In the genomic region with DNA sequence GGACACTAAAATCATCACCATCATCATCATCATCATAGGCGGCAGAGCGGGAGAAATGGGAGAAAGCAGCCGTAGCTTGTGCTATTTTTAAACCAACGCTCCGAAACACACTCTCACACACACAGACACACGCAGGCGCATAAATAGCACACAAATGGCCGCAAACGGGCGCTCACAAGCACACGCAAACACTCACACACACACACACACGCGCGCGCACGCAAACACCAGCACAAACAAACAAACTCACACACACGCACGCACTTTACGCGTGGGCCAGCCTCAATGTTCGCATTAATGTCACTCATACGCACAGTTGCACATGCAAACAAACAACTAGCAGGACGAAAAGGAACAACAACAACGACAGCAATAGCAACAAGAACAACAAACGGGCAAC, we compare ENCODE assay signal across 2 fruit fly cellular contexts.
TF ChIP-seq lines count a peak whose summit lies in the region.

No protein-coding gene starts in this region.

- TF ChIP-seq CTCF in whole organism, embryonic (GFP tag; optimal IDR thresholded peaks at IDR 0.05; lab: Kevin White, UChicago) = no peak

TF ChIP-seq in whole organism, embryonic, 481 proteins besides CTCF, POLR2A, EP300 and RAD21:
- TF ChIP-seq ewg (GFP tag; optimal IDR thresholded peaks at IDR 0.05; lab: Kevin White, UChicago) (peak; percentile 15), CG13624 (GFP tag; optimal IDR thresholded peaks at IDR 0.05; lab: Kevin White, UChicago) (no peak), cg (GFP tag; optimal IDR thresholded peaks at IDR 0.05; lab: Kevin White, UChicago) (peak; percentile 31), Trl (optimal IDR thresholded peaks at IDR 0.05; lab: Kevin White, UChicago) (peak; percentile 2 to 66), Trl (GFP tag; optimal IDR thresholded peaks at IDR 0.05; lab: Kevin White, UChicago) (no peak), eyg (GFP tag; optimal IDR thresholded peaks at IDR 0.05; lab: Kevin White, UChicago) (no peak), dmrt99B (tag; optimal IDR thresholded peaks at IDR 0.05; lab: Kevin White, UChicago) (no peak), pan (optimal IDR thresholded peaks at IDR 0.05; lab: Kevin White, UChicago) (no peak), pan (GFP tag; optimal IDR thresholded peaks at IDR 0.05 in 1 of 2, IDR thresholded peaks at IDR 0.05 in 1 of 2) (peak in 1 of 2 experiments; percentile 34), pum (GFP tag; optimal IDR thresholded peaks at IDR 0.05; lab: Kevin White, UChicago) (no peak), Hr39 (optimal IDR thresholded peaks at IDR 0.05; lab: Kevin White, UChicago) (peak; percentile 98), sima (GFP tag; optimal IDR thresholded peaks at IDR 0.05; lab: Kevin White, UChicago) (no peak), Mrtf (GFP tag; IDR thresholded peaks at IDR 0.05; lab: Robert Waterston, UW) (no peak), Hmx (GFP tag; optimal IDR thresholded peaks at IDR 0.05; lab: Kevin White, UChicago) (no peak), CG15514 (GFP tag; optimal IDR thresholded peaks at IDR 0.05; lab: Kevin White, UChicago) (no peak), Fer1 (GFP tag; optimal IDR thresholded peaks at IDR 0.05; lab: Kevin White, UChicago) (no peak)

TF ChIP-seq in whole organism, wandering third instar larva, 38 proteins besides CTCF, POLR2A, EP300 and RAD21:
- TF ChIP-seq Dfd (GFP tag; optimal IDR thresholded peaks at IDR 0.05; lab: Kevin White, UChicago) (peak; percentile 51), pan (optimal IDR thresholded peaks at IDR 0.05; lab: Kevin White, UChicago) (peak; percentile 35), CG9705 (GFP tag; optimal IDR thresholded peaks at IDR 0.05; lab: Kevin White, UChicago) (no peak)

Comparison
In these comparisons a context has a peak if more than half of its experiments do, and no peak if none do; other contexts are left out.
1. Of the 10 proteins assayed by ChIP-seq in both whole organism, embryonic and whole organism, wandering third instar larva: peak only in whole organism, embryonic: none; only in whole organism, wandering third instar larva: Dfd; in both: none; in neither: 8; mixed calls (peak in some experiments, not most) for 1.